Fruit fly (Drosophila melanogaster) whole organism, adult: ENCODE data around the gene Vps8.

Source experiments
- CG11617 ChIP-seq: fragments of 200-800 bp; sonication (Bioruptor generic); optimal IDR thresholded peaks from 2 replicates; lab custom pipeline; 2017; ENCODE audit warnings: mild to moderate bottlenecking, missing biosample characterization, missing genetic modification reagents, missing genetic modification characterization
- CG12768 ChIP-seq: fragments of 200-800 bp; sonication (Bioruptor generic); optimal IDR thresholded peaks from 2 replicates; lab custom pipeline; 2017; ENCODE audit warnings: missing biosample characterization, missing genetic modification characterization, mild to moderate bottlenecking, moderate library complexity, missing genetic modification reagents
- CG14711 ChIP-seq: fragments of 200-800 bp; sonication (Bioruptor generic); optimal IDR thresholded peaks from 2 replicates; lab custom pipeline; 2018; ENCODE audit warnings: missing biosample characterization, mild to moderate bottlenecking, missing genetic modification characterization, moderate library complexity
- CG1620 ChIP-seq: fragments of 200-800 bp; sonication (Bioruptor generic); optimal IDR thresholded peaks from 2 replicates; lab custom pipeline; 2016; ENCODE audit warnings: missing biosample characterization, missing genetic modification characterization
- CG33017 ChIP-seq: fragments of 200-800 bp; sonication (Bioruptor generic); optimal IDR thresholded peaks from 2 replicates; lab custom pipeline; 2018; ENCODE audit warnings: missing biosample characterization, mild to moderate bottlenecking, missing genetic modification characterization, moderate library complexity
- CG5204 ChIP-seq: fragments of 200-800 bp; sonication (Bioruptor generic); optimal IDR thresholded peaks from 2 replicates; lab custom pipeline; 2016; ENCODE audit warnings: missing biosample characterization, missing genetic modification characterization
- CG7045 ChIP-seq: fragments of 200-800 bp; sonication (Bioruptor generic); optimal IDR thresholded peaks from 2 replicates; lab custom pipeline; 2017; ENCODE audit warnings: missing biosample characterization, mild to moderate bottlenecking, missing genetic modification characterization
- CG7101 ChIP-seq: fragments of 200-800 bp; sonication (Bioruptor generic); optimal IDR thresholded peaks from 2 replicates; lab custom pipeline; 2018; ENCODE audit warnings: missing biosample characterization, mild to moderate bottlenecking, missing genetic modification characterization, moderate library complexity
- Clk ChIP-seq: fragments of 200-800 bp; sonication (Bioruptor generic); optimal IDR thresholded peaks from 2 replicates; lab custom pipeline; 2017; ENCODE audit warnings: missing biosample characterization, missing genetic modification characterization
- Crg-1 ChIP-seq: fragments of 200-800 bp; sonication (Bioruptor generic); optimal IDR thresholded peaks from 2 replicates; lab custom pipeline; 2016; ENCODE audit warnings: missing biosample characterization, missing genetic modification characterization
- Hr96 ChIP-seq: fragments of 200-800 bp; sonication (Bioruptor generic); optimal IDR thresholded peaks from 2 replicates; lab custom pipeline; 2016; ENCODE audit warnings: missing biosample characterization, missing genetic modification characterization
- Mnt ChIP-seq: fragments of 200-800 bp; sonication (Bioruptor generic); optimal IDR thresholded peaks from 2 replicates; lab custom pipeline; 2016; ENCODE audit warnings: missing biosample characterization, mild to moderate bottlenecking, missing genetic modification characterization
- bab1 ChIP-seq: fragments of 200-800 bp; sonication (Bioruptor generic); optimal IDR thresholded peaks from 3 replicates; lab custom pipeline; 2019; ENCODE audit warnings: missing biosample characterization, mild to moderate bottlenecking, missing genetic modification characterization, moderate library complexity
- cic ChIP-seq: fragments of 200-800 bp; sonication (Bioruptor generic); optimal IDR thresholded peaks from 2 replicates; lab custom pipeline; 2017; ENCODE audit warnings: missing biosample characterization, mild to moderate bottlenecking, missing genetic modification characterization, moderate library complexity
- cnc ChIP-seq, 2 experiments: fragments of >200 bp; optimal IDR thresholded peaks; 2 replicates each; lab custom pipeline; 2017
- kay ChIP-seq: fragments of 200-800 bp; sonication (Bioruptor generic); peaks from one replicate; lab custom pipeline; 2016; ENCODE audit warnings: missing biosample characterization, missing genetic modification characterization, borderline replicate concordance
- ovo ChIP-seq: fragments of 200-800 bp; sonication (Bioruptor generic); optimal IDR thresholded peaks from 2 replicates; lab custom pipeline; 2016; ENCODE audit warnings: missing biosample characterization, missing genetic modification characterization
- pad ChIP-seq: fragments of 200-800 bp; sonication (Bioruptor generic); optimal IDR thresholded peaks from 3 replicates; lab custom pipeline; 2017; ENCODE audit warnings: missing biosample characterization, missing genetic modification characterization, mild to moderate bottlenecking, moderate library complexity, missing genetic modification reagents
- tj ChIP-seq: fragments of 200-800 bp; sonication (Bioruptor generic); optimal IDR thresholded peaks from 3 replicates; lab custom pipeline; 2017; ENCODE audit warnings: missing biosample characterization, mild to moderate bottlenecking, missing genetic modification characterization, moderate library complexity
- toe ChIP-seq: fragments of 200-800 bp; sonication (Bioruptor generic); optimal IDR thresholded peaks from 2 replicates; lab custom pipeline; 2016; ENCODE audit warnings: missing biosample characterization, missing genetic modification characterization

Vps8 gene

DNA sequence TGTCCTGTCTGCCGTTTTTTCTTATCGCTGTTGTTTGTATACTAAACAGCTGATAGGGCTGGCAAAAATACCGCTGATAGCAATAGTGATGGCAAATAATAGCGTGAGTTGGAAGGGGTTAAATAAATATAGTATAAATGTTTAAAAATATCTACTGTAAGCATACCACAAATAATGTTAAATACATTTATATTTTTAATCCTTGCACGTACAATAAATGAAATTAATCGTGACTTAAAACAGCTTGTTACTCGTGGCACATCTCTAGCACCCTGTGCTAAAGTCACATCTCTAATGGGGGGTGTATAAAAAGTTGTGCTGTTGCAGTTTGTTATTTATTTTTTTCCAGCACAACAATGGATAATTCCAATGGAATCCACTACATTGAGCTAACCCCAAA, 6.7 kb downstream of the Vps8 start, which contains the start of the genes CG10147 and Bulli:
CG10147 (minus strand) TSS at position 20 of the 400 bp plus-strand sequence.
Bulli (plus strand) TSS at position 277 of the 400 bp plus-strand sequence.
- TF ChIP-seq CG5204 (GFP tag; lab: Kevin White, UChicago), result peak; percentile 95
- TF ChIP-seq Clk (GFP tag; lab: Kevin White, UChicago), result peak; percentile 91
- TF ChIP-seq CG14711 (tag; lab: Kevin White, UChicago), result peak; percentile 92
- TF ChIP-seq Mnt (GFP tag; lab: Kevin White, UChicago), result peak; percentile 89
- TF ChIP-seq bab1 (GFP tag; lab: Kevin White, UChicago), result peak; percentile 96
- TF ChIP-seq CG7045 (GFP tag; lab: Kevin White, UChicago), result peak; percentile 95
- TF ChIP-seq CG7101 (tag; lab: Kevin White, UChicago), result peak; percentile 94
- peak; percentile 96 for TF ChIP-seq toe
- peak; percentile 83 for TF ChIP-seq pad
- peak; percentile 98 for TF ChIP-seq CG1620 (GFP tag; lab: Kevin White, UChicago)
- peak; percentile 86 for TF ChIP-seq tj (GFP tag; lab: Kevin White, UChicago)
- TF ChIP-seq CG33017, result peak; percentile 83
- TF ChIP-seq ovo (GFP tag; lab: Kevin White, UChicago), result peak; percentile 92
- peak; percentile 91 for TF ChIP-seq CG12768 (GFP tag; lab: Kevin White, UChicago)
- TF ChIP-seq Hr96, result peak; percentile 85
- TF ChIP-seq kay (GFP tag; lab: Kevin White, UChicago), result peak; percentile 93
- TF ChIP-seq cnc (optimal IDR thresholded peaks at IDR 0.05; lab: Kevin White, UChicago), result no peak
- peak; percentile 49 for TF ChIP-seq cic (GFP tag; lab: Kevin White, UChicago)
- peak; percentile 94 for TF ChIP-seq Crg-1 (GFP tag; lab: Kevin White, UChicago)
- peak; percentile 94 for TF ChIP-seq CG11617 (GFP tag; lab: Kevin White, UChicago)

DNA sequence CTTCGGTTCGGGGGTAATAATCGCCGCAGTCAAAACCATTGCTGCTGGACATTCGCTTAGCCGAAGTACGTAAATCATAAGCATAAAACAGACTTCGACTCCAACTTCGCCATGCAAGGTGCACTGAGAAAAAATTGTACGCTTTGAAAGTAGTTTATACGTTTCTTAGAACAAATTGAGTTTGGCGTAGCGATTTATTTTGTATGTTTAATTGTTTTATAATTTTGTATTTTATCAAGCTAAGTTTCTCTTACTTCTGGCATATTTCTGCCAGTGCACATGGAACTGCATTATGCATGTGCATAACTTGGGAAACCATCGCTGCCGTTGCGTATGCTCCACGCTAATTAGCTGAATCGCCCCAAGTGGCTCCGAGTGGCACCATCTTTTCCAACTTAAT, 12.3 kb downstream of the Vps8 start:
- TF ChIP-seq bab1 (GFP tag; lab: Kevin White, UChicago) (no peak), kay (GFP tag; lab: Kevin White, UChicago) (no peak), Clk (GFP tag; lab: Kevin White, UChicago) (no peak), CG14711 (tag; lab: Kevin White, UChicago) (no peak), CG12768 (GFP tag; lab: Kevin White, UChicago) (no peak), Hr96 (no peak)

DNA sequence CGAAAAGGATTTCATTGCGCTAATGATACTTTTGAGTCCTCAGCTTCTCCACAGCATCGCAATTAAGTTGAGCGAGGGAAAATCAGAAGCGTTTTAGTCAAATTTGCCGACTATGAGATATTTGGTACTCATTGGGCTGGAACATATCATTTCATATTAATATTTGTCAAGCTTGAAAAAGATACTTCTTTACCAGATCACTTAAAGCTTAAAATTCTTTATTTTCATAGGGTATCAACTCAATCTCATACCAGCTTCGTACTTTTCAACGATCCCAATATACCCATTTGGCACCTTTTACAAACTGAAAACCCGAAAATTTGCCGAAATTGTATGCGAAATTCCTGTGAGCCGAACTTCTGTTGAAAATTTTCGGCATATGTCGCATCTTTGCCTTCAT, 23.3 kb downstream of the Vps8 start:
- TF ChIP-seq Crg-1 (GFP tag; lab: Kevin White, UChicago), result no peak
- no peak for TF ChIP-seq cic (GFP tag; lab: Kevin White, UChicago)
- TF ChIP-seq ovo (GFP tag; lab: Kevin White, UChicago), result no peak
- no peak for TF ChIP-seq Hr96
- TF ChIP-seq CG12768 (GFP tag; lab: Kevin White, UChicago), result no peak
- no peak for TF ChIP-seq kay (GFP tag; lab: Kevin White, UChicago)
- no peak for TF ChIP-seq CG33017
- TF ChIP-seq Mnt (GFP tag; lab: Kevin White, UChicago), result no peak
- TF ChIP-seq CG7045 (GFP tag; lab: Kevin White, UChicago), result no peak
- no peak for TF ChIP-seq bab1 (GFP tag; lab: Kevin White, UChicago)
- TF ChIP-seq CG14711 (tag; lab: Kevin White, UChicago), result no peak
- no peak for TF ChIP-seq CG11617 (GFP tag; lab: Kevin White, UChicago)

DNA sequence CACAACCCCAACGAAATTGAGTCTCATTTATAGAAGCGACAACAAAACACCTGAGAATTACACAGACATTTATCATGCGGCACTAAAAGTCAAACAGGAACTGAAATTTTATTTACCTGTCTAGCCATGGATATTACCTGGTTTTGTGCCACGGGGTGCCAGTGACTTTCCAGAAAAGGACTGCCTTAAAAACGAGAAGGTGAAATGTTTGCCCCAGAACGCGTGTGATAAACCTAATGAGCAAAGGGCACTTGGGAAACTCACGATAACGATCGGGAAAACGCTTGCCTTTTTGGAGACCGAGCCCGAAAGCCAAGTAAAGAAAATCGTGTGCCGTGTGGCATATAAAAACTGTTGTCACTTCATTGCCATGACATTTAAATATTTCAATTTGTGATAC, 25.6 kb downstream of the Vps8 start:
- TF ChIP-seq CG11617 (GFP tag; lab: Kevin White, UChicago), result no peak
- no peak for TF ChIP-seq CG1620 (GFP tag; lab: Kevin White, UChicago)
- no peak for TF ChIP-seq CG14711 (tag; lab: Kevin White, UChicago)
- no peak for TF ChIP-seq ovo (GFP tag; lab: Kevin White, UChicago)
- no peak for TF ChIP-seq cic (GFP tag; lab: Kevin White, UChicago)
- TF ChIP-seq Mnt (GFP tag; lab: Kevin White, UChicago), result no peak
- TF ChIP-seq cnc (optimal IDR thresholded peaks at IDR 0.05; lab: Kevin White, UChicago), result no peak
- no peak for TF ChIP-seq tj (GFP tag; lab: Kevin White, UChicago)
- no peak for TF ChIP-seq kay (GFP tag; lab: Kevin White, UChicago)
- TF ChIP-seq CG7045 (GFP tag; lab: Kevin White, UChicago), result no peak
- no peak for TF ChIP-seq pad
- TF ChIP-seq toe, result no peak
- TF ChIP-seq Crg-1 (GFP tag; lab: Kevin White, UChicago), result no peak
- TF ChIP-seq bab1 (GFP tag; lab: Kevin White, UChicago), result no peak
- TF ChIP-seq CG33017, result no peak
- no peak for TF ChIP-seq CG7101 (tag; lab: Kevin White, UChicago)
- no peak for TF ChIP-seq Hr96
- TF ChIP-seq CG5204 (GFP tag; lab: Kevin White, UChicago), result no peak
- TF ChIP-seq CG12768 (GFP tag; lab: Kevin White, UChicago), result no peak
- no peak for TF ChIP-seq Clk (GFP tag; lab: Kevin White, UChicago)

DNA sequence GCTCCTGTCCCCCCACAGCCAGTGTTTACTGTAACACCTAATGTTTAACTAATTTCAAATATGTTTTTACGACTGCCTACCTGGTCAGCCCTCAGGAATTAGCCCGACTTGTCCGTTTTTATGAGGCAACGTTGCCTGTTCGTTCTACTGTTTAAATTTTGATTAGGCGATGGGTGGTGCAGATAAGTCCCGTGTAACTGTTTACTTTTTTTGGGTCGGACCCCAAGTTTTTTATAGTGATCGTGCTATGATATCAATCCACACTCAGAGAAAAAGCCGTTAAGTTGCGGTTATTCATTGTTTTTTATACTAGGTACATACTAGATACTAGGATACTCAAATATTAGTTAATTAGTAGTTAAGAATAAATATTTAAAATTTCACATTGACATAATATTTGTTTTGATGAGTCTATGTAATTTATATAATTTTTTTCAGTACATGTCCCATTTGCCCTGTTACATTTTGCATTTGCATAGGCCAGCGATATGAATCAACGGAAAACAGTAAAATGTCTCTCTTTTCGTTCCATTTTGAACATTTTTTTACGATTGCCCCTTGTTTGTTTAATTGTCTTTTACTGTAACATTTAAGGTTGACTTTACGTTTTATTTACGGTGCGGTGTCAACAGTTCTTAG, 27.3 kb downstream of the Vps8 start:
- TF ChIP-seq tj (GFP tag; lab: Kevin White, UChicago) (no peak), ovo (GFP tag; lab: Kevin White, UChicago) (no peak), kay (GFP tag; lab: Kevin White, UChicago) (no peak), CG7101 (tag; lab: Kevin White, UChicago) (no peak), Hr96 (no peak), Clk (GFP tag; lab: Kevin White, UChicago) (no peak), pad (no peak), Mnt (GFP tag; lab: Kevin White, UChicago) (no peak), Crg-1 (GFP tag; lab: Kevin White, UChicago) (no peak), cic (GFP tag; lab: Kevin White, UChicago) (no peak), CG11617 (GFP tag; lab: Kevin White, UChicago) (no peak), CG1620 (GFP tag; lab: Kevin White, UChicago) (no peak)
